Fruit fly (Drosophila melanogaster) whole organism: ENCODE measurements around the gene Indy.

ENCODE experiments used
- CG8478 ChIP-seq: fragments of >200 bp; optimal IDR thresholded peaks from 2 replicates; lab custom pipeline; 2018; ENCODE audit warnings: inconsistent platforms
- Dll ChIP-seq: fragments of >200 bp; optimal IDR thresholded peaks from 2 replicates; lab custom pipeline; 2017
- EcR ChIP-seq, 2 experiments: fragments of >200 bp; optimal IDR thresholded peaks; 2 replicates each; lab custom pipeline; 2017; ENCODE audit warnings: missing biosample characterization in 2 of 2, missing genetic modification characterization in 2 of 2, missing genetic modification reagents in 2 of 2
- pan ChIP-seq: fragments of >200 bp; optimal IDR thresholded peaks from 2 replicates; lab custom pipeline; 2017
- psq ChIP-seq: fragments of >200 bp; optimal IDR thresholded peaks from 2 replicates; lab custom pipeline; 2017
- usp ChIP-seq: fragments of >200 bp; optimal IDR thresholded peaks from 2 replicates; lab custom pipeline; 2017; ENCODE audit warnings: missing biosample characterization, missing genetic modification characterization, mixed read lengths

Indy gene

dm6 chr3L:18865447-18866367 lies 19.6 kb upstream of the Indy start, which contains the start of gene CG14074:
Gene CG14074 (plus strand): TSS chr3L:18866225.
- no peak for TF ChIP-seq Dll (lab: Kevin White, UChicago)
- TF ChIP-seq psq (lab: Kevin White, UChicago): no peak
- no peak for TF ChIP-seq usp (GFP tag; lab: Kevin White, UChicago)
- peak; percentile 20 for TF ChIP-seq CG8478 (lab: Kevin White, UChicago)
- no peak for TF ChIP-seq pan
- no peak for TF ChIP-seq EcR (GFP tag; optimal IDR thresholded peaks at IDR 0.05; lab: Kevin White, UChicago)

dm6 chr3L:18863327-18863726 lies 17.3 kb upstream of the Indy start, which contains the start of gene CG6865:
Gene CG6865 (plus strand): TSS chr3L:18863647.
- TF ChIP-seq usp (GFP tag; lab: Kevin White, UChicago) (no peak), Dll (lab: Kevin White, UChicago) (no peak), pan (no peak), CG8478 (lab: Kevin White, UChicago) (no peak), psq (lab: Kevin White, UChicago) (no peak), EcR (GFP tag; optimal IDR thresholded peaks at IDR 0.05; lab: Kevin White, UChicago) (no peak)

- TF ChIP-seq pan (no peak), EcR (GFP tag; optimal IDR thresholded peaks at IDR 0.05; lab: Kevin White, UChicago) (no peak)
Observed at dm6 chr3L:18861893-18862292, 15.8 kb upstream of the Indy start.

- TF ChIP-seq pan: no peak
- TF ChIP-seq Dll (lab: Kevin White, UChicago): no peak
- no peak for TF ChIP-seq EcR (GFP tag; optimal IDR thresholded peaks at IDR 0.05; lab: Kevin White, UChicago)
- TF ChIP-seq CG8478 (lab: Kevin White, UChicago): no peak
- no peak for TF ChIP-seq usp (GFP tag; lab: Kevin White, UChicago)
- no peak for TF ChIP-seq psq (lab: Kevin White, UChicago)
Observed at dm6 chr3L:18860467-18860866, 14.4 kb upstream of the Indy start.

dm6 chr3L:18854412-18854811 lies 8.3 kb upstream of the Indy start:
- TF ChIP-seq pan (no peak), EcR (GFP tag; optimal IDR thresholded peaks at IDR 0.05; lab: Kevin White, UChicago) (no peak), CG8478 (lab: Kevin White, UChicago) (no peak), psq (lab: Kevin White, UChicago) (no peak), usp (GFP tag; lab: Kevin White, UChicago) (no peak), Dll (lab: Kevin White, UChicago) (no peak)

dm6 chr3L:18853439-18853838 lies 7.4 kb upstream of the Indy start:
- no peak for TF ChIP-seq pan
- no peak for TF ChIP-seq EcR (GFP tag; optimal IDR thresholded peaks at IDR 0.05; lab: Kevin White, UChicago)
- no peak for TF ChIP-seq psq (lab: Kevin White, UChicago)
- TF ChIP-seq CG8478 (lab: Kevin White, UChicago): no peak
- no peak for TF ChIP-seq Dll (lab: Kevin White, UChicago)
- no peak for TF ChIP-seq usp (GFP tag; lab: Kevin White, UChicago)

- no peak for TF ChIP-seq EcR (GFP tag; optimal IDR thresholded peaks at IDR 0.05; lab: Kevin White, UChicago)
- TF ChIP-seq pan: no peak
- TF ChIP-seq psq (lab: Kevin White, UChicago): no peak
- TF ChIP-seq usp (GFP tag; lab: Kevin White, UChicago): no peak
- no peak for TF ChIP-seq CG8478 (lab: Kevin White, UChicago)
- no peak for TF ChIP-seq Dll (lab: Kevin White, UChicago)
Observed at dm6 chr3L:18852223-18852622, 6.2 kb upstream of the Indy start.

- no peak for TF ChIP-seq CG8478 (lab: Kevin White, UChicago)
Observed at dm6 chr3L:18848436-18848835, 2.4 kb upstream of the Indy start.

dm6 chr3L:18846272-18846741 lies 240 bp upstream of the Indy start:
- no peak for TF ChIP-seq usp (GFP tag; lab: Kevin White, UChicago)
- no peak for TF ChIP-seq CG8478 (lab: Kevin White, UChicago)
- no peak for TF ChIP-seq psq (lab: Kevin White, UChicago)
- no peak for TF ChIP-seq pan
- TF ChIP-seq EcR (GFP tag; optimal IDR thresholded peaks at IDR 0.05; lab: Kevin White, UChicago): no peak
- no peak for TF ChIP-seq Dll (lab: Kevin White, UChicago)

- TF ChIP-seq Dll (lab: Kevin White, UChicago): no peak
Observed at dm6 chr3L:18845833-18846232, 234 bp downstream of the Indy start.

dm6 chr3L:18842236-18842635 lies 3.8 kb downstream of the Indy start:
- no peak for TF ChIP-seq EcR (GFP tag; optimal IDR thresholded peaks at IDR 0.05; lab: Kevin White, UChicago)
- TF ChIP-seq CG8478 (lab: Kevin White, UChicago): no peak
- no peak for TF ChIP-seq usp (GFP tag; lab: Kevin White, UChicago)
- no peak for TF ChIP-seq pan
- no peak for TF ChIP-seq psq (lab: Kevin White, UChicago)
- no peak for TF ChIP-seq Dll (lab: Kevin White, UChicago)

- TF ChIP-seq EcR (GFP tag; optimal IDR thresholded peaks at IDR 0.05; lab: Kevin White, UChicago): no peak
- no peak for TF ChIP-seq usp (GFP tag; lab: Kevin White, UChicago)
- TF ChIP-seq pan: no peak
- no peak for TF ChIP-seq CG8478 (lab: Kevin White, UChicago)
- TF ChIP-seq Dll (lab: Kevin White, UChicago): no peak
- no peak for TF ChIP-seq psq (lab: Kevin White, UChicago)
Observed at dm6 chr3L:18841269-18841668, 4.8 kb downstream of the Indy start.
